Fruit fly (Drosophila melanogaster) whole organism, wandering third instar larva: ENCODE measurements around the gene Nelf-A.

Experiments
- Abd-B ChIP-seq: fragments of >200 bp; optimal IDR thresholded peaks from 2 replicates; lab custom pipeline; 2017; ENCODE audit warnings: missing biosample characterization, missing genetic modification characterization
- CG32264 ChIP-seq: fragments of 200-800 bp; sonication (Bioruptor generic); optimal IDR thresholded peaks from 2 replicates; lab custom pipeline; 2016; ENCODE audit warnings: missing biosample characterization, missing genetic modification characterization
- CG9705 ChIP-seq: fragments of 200-800 bp; sonication (Bioruptor generic); optimal IDR thresholded peaks from 2 replicates; lab custom pipeline; 2018; ENCODE audit warnings: missing biosample characterization, mild to moderate bottlenecking, missing genetic modification characterization
- CrebA ChIP-seq: fragments of 200-800 bp; sonication (Bioruptor generic); optimal IDR thresholded peaks from 2 replicates; lab custom pipeline; 2016; ENCODE audit warnings: missing biosample characterization, mild to moderate bottlenecking, missing genetic modification characterization, borderline replicate concordance
- Dfd ChIP-seq: fragments of >200 bp; optimal IDR thresholded peaks from 2 replicates; lab custom pipeline; 2017; ENCODE audit warnings: missing biosample characterization, missing genetic modification characterization
- Dif ChIP-seq: fragments of 200-275, 200-300 bp; sonication (Bioruptor generic); optimal IDR thresholded peaks from 2 replicates; lab custom pipeline; 2018; ENCODE audit warnings: missing biosample characterization, missing genetic modification characterization; ENCODE audit not compliant: partially characterized antibody
- GATAd ChIP-seq: sonication (Bioruptor generic); optimal IDR thresholded peaks from 2 replicates; lab custom pipeline; 2016; ENCODE audit warnings: missing biosample characterization, missing genetic modification characterization
- HLH106 ChIP-seq: fragments of 200-800 bp; optimal IDR thresholded peaks from 3 replicates; lab custom pipeline; 2019; ENCODE audit warnings: missing biosample characterization, mild to moderate bottlenecking, missing genetic modification characterization, moderate library complexity
- Hnf4 ChIP-seq: fragments of 200-800 bp; sonication (Bioruptor generic); optimal IDR thresholded peaks from 2 replicates; lab custom pipeline; 2016; ENCODE audit warnings: missing biosample characterization, mild to moderate bottlenecking, missing genetic modification characterization
- Hr78 ChIP-seq: fragments of >200 bp; optimal IDR thresholded peaks from 2 replicates; lab custom pipeline; 2017; ENCODE audit warnings: missing biosample characterization, missing genetic modification characterization
- Hr83 ChIP-seq: fragments of 200-300 bp; sonication (Bioruptor generic); optimal IDR thresholded peaks from 2 replicates; lab custom pipeline; 2016; ENCODE audit warnings: missing biosample characterization, mild to moderate bottlenecking, missing genetic modification characterization, moderate library complexity; ENCODE audit not compliant: poor library complexity, severe bottlenecking
- Jra ChIP-seq: sonication (Bioruptor generic); optimal IDR thresholded peaks from 2 replicates; lab custom pipeline; 2016; ENCODE audit warnings: missing biosample characterization, missing genetic modification characterization
- Mio ChIP-seq: sonication (Bioruptor generic); optimal IDR thresholded peaks from 2 replicates; lab custom pipeline; 2016; ENCODE audit warnings: missing biosample characterization, missing genetic modification characterization
- Myc ChIP-seq: fragments of >200 bp; optimal IDR thresholded peaks from 2 replicates; lab custom pipeline; 2017
- N ChIP-seq: fragments of >200 bp; optimal IDR thresholded peaks from 2 replicates; lab custom pipeline; 2018; ENCODE audit warnings: missing biosample characterization, missing external identifiers, missing genetic modification characterization
- OdsH ChIP-seq: fragments of 200-800 bp; sonication (Bioruptor generic); optimal IDR thresholded peaks from 2 replicates; lab custom pipeline; 2016; ENCODE audit warnings: missing biosample characterization, mild to moderate bottlenecking, missing genetic modification characterization
- Rel ChIP-seq, 2 experiments: fragments of 200-800 bp; sonication (Bioruptor generic) in 1 of 2; optimal IDR thresholded peaks; 2 replicates in 1 of 2; 3 replicates in 1 of 2; lab custom pipeline; 2016 to 2019; ENCODE audit warnings: mild to moderate bottlenecking in 2 of 2, missing biosample characterization in 2 of 2, missing genetic modification characterization in 2 of 2, moderate library complexity in 1 of 2
- Sp1 ChIP-seq: fragments of 200-800 bp; sonication (Bioruptor generic); optimal IDR thresholded peaks from 3 replicates; lab custom pipeline; 2019; ENCODE audit warnings: missing biosample characterization, mild to moderate bottlenecking, missing genetic modification characterization, moderate library complexity
- Vsx2 ChIP-seq: fragments of 200-300, 225-300 bp; sonication (Bioruptor generic); optimal IDR thresholded peaks from 2 replicates; lab custom pipeline; 2018; ENCODE audit warnings: missing biosample characterization, missing genetic modification characterization; ENCODE audit not compliant: partially characterized antibody
- br ChIP-seq: fragments of 200-800 bp; sonication (Bioruptor generic); optimal IDR thresholded peaks from 2 replicates; lab custom pipeline; 2016; ENCODE audit warnings: missing biosample characterization, missing genetic modification characterization
- brk ChIP-seq: fragments of 200-800 bp; sonication (Bioruptor generic); optimal IDR thresholded peaks from 2 replicates; lab custom pipeline; 2016; ENCODE audit warnings: missing biosample characterization, mild to moderate bottlenecking, missing genetic modification characterization
- dl ChIP-seq, 2 experiments: fragments of 175-275, 200-275 bp in 1 of 2; fragments of 200-275 bp in 1 of 2; sonication (Bioruptor generic); optimal IDR thresholded peaks; lab custom pipeline; 2018; ENCODE audit warnings: mild to moderate bottlenecking in 2 of 2, missing biosample characterization in 2 of 2, missing genetic modification characterization in 2 of 2, moderate library complexity in 2 of 2; ENCODE audit not compliant: partially characterized antibody in 2 of 2, insufficient read depth in 1 of 2
- dmrt93B ChIP-seq: fragments of 200-800 bp; sonication (Bioruptor generic); optimal IDR thresholded peaks from 2 replicates; lab custom pipeline; 2018; ENCODE audit warnings: missing biosample characterization, mild to moderate bottlenecking, missing genetic modification characterization
- ey ChIP-seq: fragments of 200-800 bp; sonication (Bioruptor generic); optimal IDR thresholded peaks from 2 replicates; lab custom pipeline; 2016; ENCODE audit warnings: missing biosample characterization, missing genetic modification characterization
- foxo ChIP-seq, 2 experiments: fragments of 200-800 bp; sonication (Bioruptor generic); optimal IDR thresholded peaks; 2 replicates in 1 of 2; 3 replicates in 1 of 2; lab custom pipeline; 2016 to 2017; ENCODE audit warnings: missing biosample characterization in 2 of 2, missing genetic modification characterization in 2 of 2
- fru ChIP-seq: fragments of 200-800 bp; sonication (Bioruptor generic); optimal IDR thresholded peaks from 3 replicates; lab custom pipeline; 2016; ENCODE audit warnings: missing biosample characterization, mild to moderate bottlenecking, missing genetic modification characterization
- h ChIP-seq: fragments of 200-800 bp; sonication (Bioruptor generic); optimal IDR thresholded peaks from 3 replicates; lab custom pipeline; 2016; ENCODE audit warnings: missing biosample characterization, mild to moderate bottlenecking, missing genetic modification characterization
- lola ChIP-seq: fragments of >200 bp; optimal IDR thresholded peaks from 2 replicates; lab custom pipeline; 2017; ENCODE audit warnings: missing biosample characterization, missing genetic modification characterization
- psq ChIP-seq: fragments of 200-800 bp; sonication (Bioruptor generic); optimal IDR thresholded peaks from 3 replicates; lab custom pipeline; 2017; ENCODE audit warnings: missing biosample characterization, mild to moderate bottlenecking, missing genetic modification characterization, moderate library complexity
- rgr ChIP-seq: fragments of 200-800 bp; sonication (Bioruptor generic); optimal IDR thresholded peaks from 3 replicates; lab custom pipeline; 2016; ENCODE audit warnings: missing biosample characterization, mild to moderate bottlenecking, missing genetic modification characterization
- sage ChIP-seq: fragments of 200-800 bp; sonication (Bioruptor generic); optimal IDR thresholded peaks from 2 replicates; lab custom pipeline; 2016; ENCODE audit warnings: missing biosample characterization, mild to moderate bottlenecking, missing genetic modification characterization
- sv ChIP-seq: fragments of 200-800 bp; sonication (Bioruptor generic); optimal IDR thresholded peaks from 3 replicates; lab custom pipeline; 2016; ENCODE audit warnings: missing biosample characterization, missing genetic modification characterization
- tai ChIP-seq: sonication (Bioruptor generic); optimal IDR thresholded peaks from 2 replicates; lab custom pipeline; 2016; ENCODE audit warnings: missing biosample characterization, missing genetic modification characterization
- usp ChIP-seq: fragments of >200 bp; optimal IDR thresholded peaks from 2 replicates; lab custom pipeline; 2017; ENCODE audit warnings: missing biosample characterization, missing genetic modification characterization
- woc ChIP-seq: sonication (Bioruptor generic); optimal IDR thresholded peaks from 2 replicates; lab custom pipeline; 2016; ENCODE audit warnings: missing biosample characterization, mild to moderate bottlenecking, missing genetic modification characterization

Gene Nelf-A

DNA sequence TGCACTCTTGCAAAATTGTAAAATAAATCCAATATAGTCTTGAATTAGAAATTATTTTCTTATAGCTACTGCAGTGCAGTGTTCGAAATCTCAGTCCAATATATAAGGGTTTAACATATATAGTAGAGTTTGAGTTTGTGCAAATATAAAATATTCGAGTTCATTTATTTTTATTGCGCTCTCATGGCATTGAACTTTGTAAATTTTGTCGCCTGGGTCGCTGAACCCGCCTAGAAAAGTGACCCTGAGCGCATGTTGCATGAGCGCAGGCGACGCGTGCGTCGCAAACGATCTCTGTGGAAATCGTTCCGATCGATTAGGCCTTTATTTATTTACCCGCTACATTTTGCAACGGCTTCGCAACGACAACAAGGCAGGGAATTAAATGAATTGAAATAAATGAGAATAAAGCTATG is 23.5 kb upstream of the Nelf-A start (continued):
- TF ChIP-seq Mio (no peak), Hr78 (GFP tag; lab: Kevin White, UChicago) (no peak), brk (GFP tag; lab: Kevin White, UChicago) (no peak), Abd-B (GFP tag; lab: Kevin White, UChicago) (no peak), OdsH (GFP tag; lab: Kevin White, UChicago) (peak; percentile 29), Vsx2 (GFP tag; lab: Kevin White, UChicago) (no peak), br (GFP tag; lab: Kevin White, UChicago) (peak; percentile 81), CG9705 (GFP tag; lab: Kevin White, UChicago) (no peak)
- TF ChIP-seq, all 38 proteins: peak for 12

DNA sequence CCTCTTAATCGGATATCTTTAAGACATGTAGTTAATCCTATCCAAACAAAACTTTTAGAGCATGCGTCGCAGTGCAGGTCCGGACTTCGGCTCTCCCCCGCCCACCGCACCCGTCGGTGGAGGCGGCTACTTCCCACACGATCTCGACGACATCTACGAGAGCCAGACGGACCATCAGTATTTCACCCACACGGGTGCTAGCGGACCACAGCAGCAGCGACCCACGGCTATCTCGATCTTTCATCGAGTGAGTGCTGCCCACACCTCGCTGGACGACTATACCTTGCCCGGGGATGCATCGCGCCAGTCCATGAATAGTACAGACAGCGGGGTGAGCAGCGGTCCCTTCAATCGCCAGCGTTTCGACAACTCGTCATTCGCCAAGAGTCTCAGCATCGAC is 21.9 kb upstream of the Nelf-A start:
- TF ChIP-seq GATAd: no peak
- TF ChIP-seq Dfd: no peak

DNA sequence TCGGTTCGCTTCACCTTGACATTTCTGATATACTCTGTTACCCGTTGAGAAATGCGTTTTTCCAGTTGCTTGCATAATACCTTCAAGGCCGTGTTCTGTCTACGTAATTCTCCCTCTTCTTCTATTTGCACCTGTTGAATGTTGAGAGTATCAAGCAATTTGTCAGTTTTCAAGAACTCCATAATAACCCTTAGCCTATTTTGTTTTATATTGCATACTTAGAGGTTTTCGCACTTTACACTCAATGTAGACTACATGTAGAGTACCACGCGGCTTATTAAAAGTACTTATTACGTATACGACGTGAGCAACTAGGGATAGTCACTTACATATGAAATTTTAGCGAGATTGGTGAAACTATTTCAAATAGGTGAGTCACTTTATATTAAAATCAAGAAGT is 20.4 kb upstream of the Nelf-A start:
- TF ChIP-seq Hnf4 (no peak), psq (GFP tag; lab: Kevin White, UChicago) (peak; percentile 0)
- TF ChIP-seq, all 38 proteins: peak for 1

DNA sequence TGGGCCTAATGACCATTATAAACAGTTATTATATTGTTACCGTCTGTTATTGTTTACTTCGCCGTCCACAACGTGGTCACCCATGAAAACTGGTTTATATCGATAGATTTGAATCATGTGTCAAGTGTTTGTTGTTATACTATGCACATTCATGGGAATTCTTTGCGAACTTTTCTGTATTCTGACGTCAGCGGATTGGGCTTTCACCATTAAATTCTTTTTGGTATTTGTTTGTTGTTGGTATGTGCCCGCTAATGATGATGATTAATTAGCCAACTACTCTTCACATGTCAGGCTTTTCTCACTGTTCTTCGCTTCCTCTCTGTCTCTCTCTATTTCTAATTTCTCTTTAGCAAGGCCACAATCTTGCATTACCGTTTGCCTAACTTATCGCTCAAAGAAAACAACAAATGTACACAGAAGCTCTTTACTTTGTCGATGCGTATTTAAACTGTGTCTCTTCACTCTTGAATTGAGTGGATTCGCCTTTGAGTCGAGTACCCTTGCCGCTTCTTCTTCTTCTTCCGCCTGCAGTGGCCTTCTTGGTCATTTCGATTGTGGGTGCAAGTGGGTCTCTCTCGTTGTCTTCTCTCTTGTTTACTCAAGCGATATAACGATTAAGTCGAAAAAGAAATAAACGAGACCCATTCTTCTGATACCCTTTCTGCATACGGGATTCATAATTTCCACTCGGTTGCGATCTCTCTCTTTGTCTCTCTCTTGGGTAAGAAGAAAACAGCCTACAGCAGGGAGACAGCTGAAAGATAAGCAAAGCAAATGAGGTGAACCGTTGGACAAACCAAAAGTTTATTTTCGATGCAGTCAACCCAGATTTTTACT is 19.6 kb upstream of the Nelf-A start:
- TF ChIP-seq dl (GFP tag; optimal IDR thresholded peaks at IDR 0.05; lab: Kevin White, UChicago; ENCODE audit: insufficient read depth in 1 of 2, partially characterized antibody in 2 of 2) (peak; percentile 6 to 30), Dif (GFP tag; lab: Kevin White, UChicago) (peak; percentile 64), tai (GFP tag; lab: Kevin White, UChicago) (peak; percentile 16), Rel (GFP tag; optimal IDR thresholded peaks at IDR 0.05; lab: Kevin White, UChicago) (no peak), Rel (tag; optimal IDR thresholded peaks at IDR 0.05; lab: Kevin White, UChicago) (peak; percentile 16), Vsx2 (GFP tag; lab: Kevin White, UChicago) (peak; percentile 4), Hr78 (GFP tag; lab: Kevin White, UChicago) (no peak), Hr83 (GFP tag; lab: Kevin White, UChicago) (no peak)

DNA sequence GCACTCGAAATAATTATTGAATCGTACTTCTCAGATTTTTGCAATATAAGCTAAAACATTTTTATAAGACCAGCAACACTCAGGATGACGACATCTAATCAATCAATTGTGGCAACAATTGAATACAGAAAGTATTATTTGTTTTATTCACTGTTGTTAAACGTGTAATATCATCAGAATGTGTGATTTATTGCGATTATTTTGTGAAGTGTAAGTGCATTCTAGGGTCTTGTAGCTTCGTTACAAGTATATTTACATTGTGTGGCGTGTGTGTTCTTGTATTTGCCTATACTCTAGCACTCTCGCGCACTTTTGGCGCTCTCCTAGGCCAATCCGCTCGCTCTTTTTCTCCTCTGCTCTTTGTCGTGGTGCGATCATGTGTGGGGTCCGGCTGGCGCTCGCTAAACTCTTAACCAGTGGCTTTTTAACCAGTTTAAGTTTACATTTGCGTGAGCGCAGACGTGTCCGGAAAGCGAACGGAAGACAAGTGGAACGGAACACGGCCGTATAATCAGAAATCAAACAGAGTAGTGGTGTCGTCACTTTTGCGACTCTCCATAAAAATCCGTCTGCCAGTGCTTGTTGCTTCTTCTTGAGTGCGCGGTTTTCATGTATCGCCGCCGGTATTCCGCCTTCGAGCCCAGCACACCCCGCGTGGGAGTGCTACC is 18.9 kb upstream of the Nelf-A start:
- TF ChIP-seq CrebA (GFP tag; lab: Kevin White, UChicago): no peak
- TF ChIP-seq CG32264 (GFP tag; lab: Kevin White, UChicago): peak; percentile 65
- peak; percentile 23 for TF ChIP-seq Vsx2 (GFP tag; lab: Kevin White, UChicago)
- TF ChIP-seq brk (GFP tag; lab: Kevin White, UChicago): peak; percentile 28
- peak; percentile 68 for TF ChIP-seq Sp1 (GFP tag; lab: Kevin White, UChicago)
- peak; percentile 49 for TF ChIP-seq woc
- peak; percentile 85 for TF ChIP-seq h
- TF ChIP-seq N: no peak
- no peak for TF ChIP-seq usp (GFP tag; lab: Kevin White, UChicago)
- TF ChIP-seq ey (GFP tag; lab: Kevin White, UChicago): peak; percentile 85
- TF ChIP-seq dmrt93B (GFP tag; lab: Kevin White, UChicago): peak; percentile 42
- peak; percentile 85 for TF ChIP-seq Dif (GFP tag; lab: Kevin White, UChicago)
- TF ChIP-seq Hnf4: peak; percentile 50
- no peak for TF ChIP-seq lola (GFP tag; lab: Kevin White, UChicago)
- TF ChIP-seq br (GFP tag; lab: Kevin White, UChicago): peak; percentile 77
- peak; percentile 66 for TF ChIP-seq HLH106 (tag; lab: Kevin White, UChicago)
- TF ChIP-seq psq (GFP tag; lab: Kevin White, UChicago): peak; percentile 58
- peak; percentile 77 for TF ChIP-seq OdsH (GFP tag; lab: Kevin White, UChicago)
- no peak for TF ChIP-seq GATAd
- peak in 1 of 2 experiments; percentile 81 for TF ChIP-seq foxo (GFP tag; optimal IDR thresholded peaks at IDR 0.05; lab: Kevin White, UChicago)
- TF ChIP-seq Myc (lab: Kevin White, UChicago): no peak
- peak; percentile 76 for TF ChIP-seq sv (GFP tag; lab: Kevin White, UChicago)
- TF ChIP-seq sage (GFP tag; lab: Kevin White, UChicago): no peak
- TF ChIP-seq Mio: no peak
- TF ChIP-seq dl (GFP tag; optimal IDR thresholded peaks at IDR 0.05; lab: Kevin White, UChicago; ENCODE audit: insufficient read depth in 1 of 2, partially characterized antibody in 2 of 2): peak; percentile 64 to 81
- TF ChIP-seq Jra (GFP tag; lab: Kevin White, UChicago): no peak
- TF ChIP-seq fru (GFP tag; lab: Kevin White, UChicago): peak; percentile 90
- no peak for TF ChIP-seq Abd-B (GFP tag; lab: Kevin White, UChicago)
- TF ChIP-seq Rel (GFP tag; optimal IDR thresholded peaks at IDR 0.05; lab: Kevin White, UChicago): no peak
- no peak for TF ChIP-seq Rel (tag; optimal IDR thresholded peaks at IDR 0.05; lab: Kevin White, UChicago)
- no peak for TF ChIP-seq tai (GFP tag; lab: Kevin White, UChicago)
- TF ChIP-seq rgr (GFP tag; lab: Kevin White, UChicago): peak; percentile 80
